Fruit fly (Drosophila melanogaster) whole organism, embryonic: ENCODE measurements around the gene CG43049.
A peak's percentile ranks its signal among the peaks of the same experiment; 100 is the strongest.

Source experiments
- Abd-B ChIP-seq: fragments of 200-800 bp; sonication (Bioruptor generic); optimal IDR thresholded peaks from 2 replicates; lab custom pipeline; 2018; ENCODE audit warnings: missing biosample characterization, mild to moderate bottlenecking, missing genetic modification characterization, moderate library complexity
- CG12104 ChIP-seq: fragments of 200-800 bp; sonication (Bioruptor generic); optimal IDR thresholded peaks from 3 replicates; lab custom pipeline; 2016; ENCODE audit warnings: missing biosample characterization, missing genetic modification characterization
- CG12391 ChIP-seq: fragments of 200-800 bp; sonication (Bioruptor generic); optimal IDR thresholded peaks from 3 replicates; lab custom pipeline; 2018; ENCODE audit warnings: missing biosample characterization, mild to moderate bottlenecking, missing genetic modification characterization, moderate library complexity
- CG17359 ChIP-seq: fragments of 200-800 bp; sonication (Bioruptor generic); optimal IDR thresholded peaks from 3 replicates; lab custom pipeline; 2018; ENCODE audit warnings: missing biosample characterization, mild to moderate bottlenecking, missing genetic modification characterization, moderate library complexity
- CG17612 ChIP-seq: fragments of 200-800 bp; sonication (Bioruptor generic); IDR thresholded peaks from 2 replicates; pipeline ENCODE4 v1.3.6; 2022; ENCODE audit warnings: missing biosample characterization, missing genetic modification characterization
- CG2116 ChIP-seq: fragments of 200-800 bp; sonication (Bioruptor generic); optimal IDR thresholded peaks from 3 replicates; lab custom pipeline; 2018; ENCODE audit warnings: missing biosample characterization, mild to moderate bottlenecking, missing genetic modification characterization
- CG2199 ChIP-seq: fragments of 200-800 bp; sonication (Bioruptor generic); IDR thresholded peaks from 3 replicates; pipeline ENCODE4 v1.3.6; 2022; ENCODE audit warnings: missing biosample characterization, missing genetic modification characterization
- CG2712 ChIP-seq: fragments of 200-800 bp; optimal IDR thresholded peaks from 3 replicates; lab custom pipeline; 2019; ENCODE audit warnings: missing biosample characterization, mild to moderate bottlenecking, missing genetic modification characterization, moderate library complexity
- CG30403 ChIP-seq: fragments of 200-800 bp; sonication (Bioruptor generic); optimal IDR thresholded peaks from 3 replicates; lab custom pipeline; 2016; ENCODE audit warnings: missing biosample characterization, missing genetic modification characterization
- CG34376 ChIP-seq: fragments of 200-800 bp; sonication (Bioruptor generic); optimal IDR thresholded peaks from 2 replicates; lab custom pipeline; 2018; ENCODE audit warnings: missing biosample characterization, mild to moderate bottlenecking, missing genetic modification characterization
- CG3838 ChIP-seq: fragments of 200-800 bp; sonication (Bioruptor generic); optimal IDR thresholded peaks from 3 replicates; lab custom pipeline; 2016; ENCODE audit warnings: missing biosample characterization, missing genetic modification characterization
- CG42726 ChIP-seq: fragments of 200-800 bp; sonication (Bioruptor generic); IDR thresholded peaks from 2 replicates; pipeline ENCODE4 v1.3.6; 2022; ENCODE audit warnings: missing biosample characterization, missing genetic modification characterization; ENCODE audit not compliant: partially characterized antibody
- CG8290 ChIP-seq, 3 experiments: fragments of 200-800 bp; sonication (Bioruptor generic); optimal IDR thresholded peaks; 2 replicates each; lab custom pipeline; 2016 to 2019; ENCODE audit warnings: missing biosample characterization in 3 of 3, missing genetic modification characterization in 3 of 3, mild to moderate bottlenecking in 2 of 3, moderate library complexity in 1 of 3
- CTCF ChIP-seq: fragments of 200-800 bp; sonication (Bioruptor generic); optimal IDR thresholded peaks from 2 replicates; lab custom pipeline; 2017; ENCODE audit warnings: missing biosample characterization, mild to moderate bottlenecking, missing genetic modification characterization, moderate library complexity
- D19A ChIP-seq: fragments of 200-800 bp; optimal IDR thresholded peaks from 3 replicates; lab custom pipeline; 2019; ENCODE audit warnings: missing biosample characterization, mild to moderate bottlenecking, missing genetic modification characterization, moderate library complexity
- Dip2 ChIP-seq: fragments of 200-800 bp; sonication (Bioruptor generic); IDR thresholded peaks from 2 replicates; pipeline ENCODE4 v1.3.6; 2022; ENCODE audit warnings: missing biosample characterization, missing genetic modification characterization
- E2f2 ChIP-seq: fragments of 200-800 bp; sonication (Bioruptor generic); IDR thresholded peaks from 2 replicates; pipeline ENCODE4 v1.3.6; 2022; ENCODE audit warnings: missing biosample characterization, missing genetic modification characterization
- Fer2 ChIP-seq: fragments of 200-800 bp; sonication (Bioruptor generic); optimal IDR thresholded peaks from 2 replicates; lab custom pipeline; 2018; ENCODE audit warnings: missing biosample characterization, mild to moderate bottlenecking, missing genetic modification characterization, moderate library complexity
- GATAe ChIP-seq: fragments of 200-800 bp; sonication (Bioruptor generic); conservative IDR thresholded peaks from 2 replicates; pipeline ENCODE4 v1.3.6; 2022; ENCODE audit warnings: missing biosample characterization, missing genetic modification characterization
- HmgZ ChIP-seq: fragments of 200-800 bp; sonication (Bioruptor generic); optimal IDR thresholded peaks from 2 replicates; lab custom pipeline; 2018; ENCODE audit warnings: missing biosample characterization, mild to moderate bottlenecking, missing genetic modification characterization
- Hr3 ChIP-seq: fragments of 200-800 bp; sonication (Bioruptor generic); optimal IDR thresholded peaks from 3 replicates; lab custom pipeline; 2016; ENCODE audit warnings: missing biosample characterization, missing genetic modification characterization
- Lhr ChIP-seq: fragments of 200-800 bp; sonication (Bioruptor generic); optimal IDR thresholded peaks from 3 replicates; lab custom pipeline; 2017; ENCODE audit warnings: mild to moderate bottlenecking, missing biosample characterization, missing genetic modification reagents, missing genetic modification characterization
- Lim3 ChIP-seq: fragments of 200-800 bp; sonication (Bioruptor generic); IDR thresholded peaks from 2 replicates; pipeline ENCODE4 v1.3.6; 2022; ENCODE audit warnings: missing biosample characterization, missing genetic modification characterization
- Lpt ChIP-seq: fragments of >200 bp; optimal IDR thresholded peaks from 2 replicates; lab custom pipeline; 2018; ENCODE audit warnings: missing biosample characterization, missing genetic modification characterization
- Med ChIP-seq: fragments of 200-800 bp; sonication (Bioruptor generic); peaks from one replicate; lab custom pipeline; 2016; ENCODE audit warnings: missing biosample characterization, missing genetic modification characterization, mild to moderate bottlenecking, inconsistent platforms, moderate library complexity
- Neu2 ChIP-seq: fragments of 200-800 bp; sonication (Bioruptor generic); optimal IDR thresholded peaks from 3 replicates; lab custom pipeline; 2016; ENCODE audit warnings: missing biosample characterization, missing genetic modification characterization, borderline replicate concordance
- PHDP ChIP-seq: fragments of 200-800 bp; sonication (Bioruptor generic); optimal IDR thresholded peaks from 3 replicates; lab custom pipeline; 2018; ENCODE audit warnings: missing biosample characterization, mild to moderate bottlenecking, missing genetic modification characterization, moderate library complexity
- Pdp1 ChIP-seq, 2 experiments: fragments of 200-800 bp; sonication (Bioruptor generic); optimal IDR thresholded peaks; 3 replicates each; lab custom pipeline; 2016; ENCODE audit warnings: missing biosample characterization in 2 of 2, missing genetic modification characterization in 2 of 2, mild to moderate bottlenecking in 1 of 2, moderate library complexity in 1 of 2
- Side ChIP-seq: fragments of 200-800 bp; sonication (Bioruptor generic); optimal IDR thresholded peaks from 2 replicates; lab custom pipeline; 2016; ENCODE audit warnings: missing biosample characterization, missing genetic modification characterization
- Sox100B ChIP-seq: fragments of 200-800 bp; sonication (Bioruptor generic); optimal IDR thresholded peaks from 3 replicates; lab custom pipeline; 2018; ENCODE audit warnings: missing biosample characterization, mild to moderate bottlenecking, missing genetic modification characterization
- Sox102F ChIP-seq: fragments of 200-800 bp; sonication (Bioruptor generic); optimal IDR thresholded peaks from 2 replicates; lab custom pipeline; 2018; ENCODE audit warnings: missing biosample characterization, mild to moderate bottlenecking, missing genetic modification characterization, moderate library complexity
- chinmo ChIP-seq: fragments of 200-800 bp; sonication (Bioruptor generic); IDR thresholded peaks from 4 replicates; pipeline ENCODE4 v1.3.6; 2022; ENCODE audit warnings: missing biosample characterization, missing genetic modification characterization; ENCODE audit not compliant: partially characterized antibody
- chn ChIP-seq: fragments of 200-800 bp; sonication (Bioruptor generic); optimal IDR thresholded peaks from 2 replicates; lab custom pipeline; 2016; ENCODE audit warnings: missing biosample characterization, missing genetic modification characterization
- eyg ChIP-seq: fragments of 200-800 bp; sonication (Bioruptor generic); optimal IDR thresholded peaks from 3 replicates; lab custom pipeline; 2016; ENCODE audit warnings: missing biosample characterization, missing genetic modification characterization
- gcm ChIP-seq: fragments of 200-800 bp; sonication (Bioruptor generic); optimal IDR thresholded peaks from 2 replicates; lab custom pipeline; 2019; ENCODE audit warnings: missing biosample characterization, mild to moderate bottlenecking, missing genetic modification characterization, moderate library complexity
- gsb ChIP-seq: fragments of 200-800 bp; sonication (Bioruptor generic); IDR thresholded peaks from 2 replicates; pipeline ENCODE4 v1.3.6; 2022; ENCODE audit warnings: missing biosample characterization, missing genetic modification characterization
- lov ChIP-seq, 2 experiments: fragments of 200-800 bp in 1 of 2; fragments of >200 bp in 1 of 2; sonication (Bioruptor generic) in 1 of 2; IDR thresholded peaks in 1 of 2; optimal IDR thresholded peaks in 1 of 2; 2 replicates in 1 of 2; 3 replicates in 1 of 2; pipeline versions ENCODE4 v1.3.6 to Lab custom; 2017 to 2022; ENCODE audit warnings: missing biosample characterization in 1 of 2, missing genetic modification characterization in 1 of 2
- maf-S ChIP-seq: fragments of 200-800 bp; sonication (Bioruptor generic); optimal IDR thresholded peaks from 2 replicates; lab custom pipeline; 2016; ENCODE audit warnings: missing biosample characterization, missing genetic modification characterization
- p53 ChIP-seq: fragments of 200-800 bp; sonication (Bioruptor generic); optimal IDR thresholded peaks from 2 replicates; lab custom pipeline; 2016; ENCODE audit warnings: missing biosample characterization, missing genetic modification characterization
- pita ChIP-seq: fragments of 200-800 bp; sonication (Bioruptor generic); optimal IDR thresholded peaks from 2 replicates; lab custom pipeline; 2017; ENCODE audit warnings: missing biosample characterization, mild to moderate bottlenecking, missing genetic modification characterization
- sd ChIP-seq: fragments of 200-800 bp; sonication (Bioruptor generic); optimal IDR thresholded peaks from 3 replicates; lab custom pipeline; 2018; ENCODE audit warnings: missing biosample characterization, mild to moderate bottlenecking, missing genetic modification characterization, moderate library complexity
- sens ChIP-seq: fragments of 200-800 bp; sonication (Bioruptor generic); peaks from one replicate; lab custom pipeline; 2016; ENCODE audit warnings: missing biosample characterization, missing genetic modification characterization
- sqz ChIP-seq: fragments of 200-800 bp; sonication (Bioruptor generic); optimal IDR thresholded peaks from 3 replicates; lab custom pipeline; 2018; ENCODE audit warnings: missing biosample characterization, mild to moderate bottlenecking, missing genetic modification characterization
- sug ChIP-seq: fragments of 200-800 bp; optimal IDR thresholded peaks from 2 replicates; lab custom pipeline; 2019; ENCODE audit warnings: missing biosample characterization, mild to moderate bottlenecking, missing genetic modification characterization, moderate library complexity
- trh ChIP-seq: fragments of 200-800 bp; sonication (Bioruptor generic); optimal IDR thresholded peaks from 2 replicates; lab custom pipeline; 2016; ENCODE audit warnings: missing biosample characterization, missing genetic modification characterization
- z ChIP-seq: fragments of 200-800 bp; sonication (Bioruptor generic); IDR thresholded peaks from 3 replicates; pipeline ENCODE4 v1.3.6; 2022; ENCODE audit warnings: missing biosample characterization, missing genetic modification characterization

The CG43049 gene

DNA sequence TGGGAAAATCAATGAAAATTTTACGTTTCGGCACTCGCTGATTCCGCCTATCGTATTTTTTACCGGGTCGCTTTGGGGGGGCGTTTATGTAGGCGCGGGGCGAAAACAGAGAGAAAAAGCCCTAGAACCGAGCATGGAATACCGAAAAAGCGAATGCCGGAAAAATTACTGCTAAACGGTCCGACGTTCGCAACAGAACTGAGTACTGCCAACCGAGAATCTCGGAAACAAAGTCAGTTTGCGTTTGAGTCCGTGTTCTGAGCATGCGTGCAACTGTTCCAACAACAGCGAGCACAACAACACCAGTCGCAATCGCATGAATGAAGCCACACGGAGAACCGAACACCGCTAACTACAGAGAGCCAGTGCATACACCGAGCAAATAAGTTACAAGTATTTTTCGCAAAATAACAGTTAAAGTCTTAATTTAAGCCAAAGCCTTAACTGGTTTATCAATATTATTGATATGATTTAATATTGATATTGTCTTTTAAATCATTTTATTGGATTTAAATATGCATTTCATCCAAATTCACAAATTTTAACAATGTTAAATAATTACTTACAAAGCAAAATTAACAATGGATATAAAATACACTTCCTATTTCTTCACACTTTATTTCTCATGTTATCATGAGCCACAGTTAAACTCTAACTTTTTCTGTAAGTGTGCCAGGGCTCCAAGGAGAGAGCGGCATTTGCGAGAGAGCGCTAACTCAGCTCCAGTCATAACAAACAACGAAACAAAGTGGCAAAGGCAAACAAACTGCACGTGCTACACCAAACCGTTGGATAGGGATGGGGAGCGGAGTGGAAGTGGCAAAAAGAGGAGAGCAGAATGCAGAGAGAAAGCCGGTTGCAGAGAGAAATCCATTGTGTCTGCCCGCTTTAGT, 34.4 kb upstream of the CG43049 start, which contains the start of gene CG3961 (continued):
- TF ChIP-seq CG3838 (GFP tag; lab: Kevin White, UChicago) (peak; percentile 93), CG42726 (GFP tag; lab: Robert Waterston, UW) (no peak), p53 (GFP tag; lab: Kevin White, UChicago) (no peak)

- no peak for TF ChIP-seq z (GFP tag; lab: Robert Waterston, UW)
- TF ChIP-seq sug (tag; lab: Kevin White, UChicago): peak; percentile 4
- peak; percentile 3 for TF ChIP-seq CG8290 (GFP tag; optimal IDR thresholded peaks at IDR 0.05; lab: Kevin White, UChicago)
- TF ChIP-seq CG8290 (tag; optimal IDR thresholded peaks at IDR 0.05; lab: Kevin White, UChicago): peak in 1 of 2 experiments; percentile 8
- no peak for TF ChIP-seq eyg (GFP tag; lab: Kevin White, UChicago)
- peak; percentile 85 for TF ChIP-seq sqz (GFP tag; lab: Kevin White, UChicago)
- peak in 1 of 2 experiments; percentile 60 for TF ChIP-seq Pdp1 (GFP tag; optimal IDR thresholded peaks at IDR 0.05; lab: Kevin White, UChicago)
- peak; percentile 61 for TF ChIP-seq pita (GFP tag; lab: Kevin White, UChicago)
- TF ChIP-seq CG12104: no peak
- TF ChIP-seq Lhr (GFP tag; lab: Kevin White, UChicago): peak; percentile 23
- peak; percentile 44 for TF ChIP-seq Med (GFP tag; lab: Kevin White, UChicago)
- peak; percentile 30 for TF ChIP-seq sd (tag; lab: Kevin White, UChicago)
- peak; percentile 32 for TF ChIP-seq D19A (tag; lab: Kevin White, UChicago)
- TF ChIP-seq Sox100B: no peak
- 0 out of 4 replicates have a peak, but pooled peaks have one; percentile 30 for TF ChIP-seq chinmo (GFP tag; lab: Robert Waterston, UW)
- peak; percentile 12 for TF ChIP-seq CG34376 (GFP tag; lab: Kevin White, UChicago)
- TF ChIP-seq Neu2: no peak
- peak; percentile 63 for TF ChIP-seq CG17359
- no peak for TF ChIP-seq CG17612 (GFP tag; lab: Robert Waterston, UW)
- peak; percentile 12; the same call in 1 of the 2 replicates for TF ChIP-seq E2f2 (GFP tag; lab: Robert Waterston, UW)
- TF ChIP-seq Hr3 (GFP tag; lab: Kevin White, UChicago): peak; percentile 80
- peak; percentile 52 for TF ChIP-seq HmgZ (tag; lab: Kevin White, UChicago)
- TF ChIP-seq Lpt: no peak
- peak; percentile 71 for TF ChIP-seq sens (GFP tag; lab: Kevin White, UChicago)
- peak; percentile 11 for TF ChIP-seq CTCF (GFP tag; lab: Kevin White, UChicago)
- TF ChIP-seq trh (GFP tag; lab: Kevin White, UChicago): no peak
- 0 out of 3 replicates have a peak, but pooled peaks have one; percentile 45 for TF ChIP-seq CG2199 (GFP tag; lab: Robert Waterston, UW)
- TF ChIP-seq, all 482 proteins: peak for 18
These were observed 32.9 kb upstream of the CG43049 start, which contains the start of gene NijB for dm6 chr3L:18891986-18892385. NijB (plus strand) TSS chr3L:18892383.

DNA sequence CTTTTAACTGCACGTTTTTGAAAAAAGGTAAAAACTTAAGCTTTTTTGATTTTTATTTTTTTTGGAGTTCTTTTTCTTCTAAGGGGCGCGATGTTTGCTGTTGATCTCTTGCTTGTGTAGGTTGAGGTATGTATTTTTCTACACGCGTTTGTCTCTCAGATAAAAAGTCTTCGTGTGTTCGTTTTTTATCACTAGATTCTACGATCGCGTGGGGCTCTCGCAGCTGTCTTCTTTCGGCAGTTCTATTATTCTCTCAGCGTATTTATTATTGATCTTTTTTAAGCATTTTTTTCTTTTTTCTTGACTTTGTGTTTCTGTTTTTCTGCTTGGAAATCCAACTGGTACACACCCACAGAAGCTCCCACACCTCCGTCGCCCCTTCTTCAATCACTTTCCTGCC, 29.8 kb upstream of the CG43049 start:
- TF ChIP-seq maf-S (GFP tag; lab: Kevin White, UChicago): no peak
- no peak for TF ChIP-seq GATAe (GFP tag; lab: Robert Waterston, UW)
- TF ChIP-seq Fer2 (tag; lab: Kevin White, UChicago): no peak
- TF ChIP-seq CG12391 (tag; lab: Kevin White, UChicago): no peak
- no peak for TF ChIP-seq E2f2 (GFP tag; lab: Robert Waterston, UW)
- TF ChIP-seq CG30403: no peak
- TF ChIP-seq CG2116 (GFP tag; lab: Kevin White, UChicago): no peak
- TF ChIP-seq PHDP (tag; lab: Kevin White, UChicago): peak; percentile 1
- no peak for TF ChIP-seq Dip2
- no peak for TF ChIP-seq gsb (GFP tag; lab: Robert Waterston, UW)
- TF ChIP-seq Sox102F (GFP tag; lab: Kevin White, UChicago): no peak
- TF ChIP-seq chn: no peak
- no peak for TF ChIP-seq CG2712 (tag; lab: Kevin White, UChicago)
- TF ChIP-seq Lim3: no peak
- TF ChIP-seq Abd-B (GFP tag; lab: Kevin White, UChicago): no peak
- no peak for TF ChIP-seq Side (GFP tag; lab: Kevin White, UChicago)
- no peak for TF ChIP-seq gcm (GFP tag; lab: Kevin White, UChicago)
- TF ChIP-seq lov (optimal IDR thresholded peaks at IDR 0.05; lab: Kevin White, UChicago): no peak
- TF ChIP-seq lov (GFP tag; IDR thresholded peaks at IDR 0.05; lab: Robert Waterston, UW): no peak
- TF ChIP-seq sens (GFP tag; lab: Kevin White, UChicago): peak; percentile 52
